Fruit fly (Drosophila melanogaster): Measurements from ENCODE around the gene CG16721.

- TF ChIP-seq CG8478 (optimal IDR thresholded peaks at IDR 0.05) (no peak), CTCF (optimal IDR thresholded peaks at IDR 0.05) (no peak)
Measured at dm6 chrX:5893165-5893564, 13.5 kb downstream of the CG16721 start.

Data from S2 (cell line).